Worm (Caenorhabditis elegans) whole organism, midembryonic: ENCODE results near the gene phdh-1.

Experiments
- flt-1 ChIP-seq: fragments of 200-800 bp; sonication (Bioruptor generic); IDR thresholded peaks from 2 replicates; pipeline ENCODE4 v1.3.6; 2022; ENCODE audit warnings: missing genetic modification characterization, missing compliant biosample characterization
- med-1 ChIP-seq: sonication (generic microtip); optimal IDR thresholded peaks from 2 replicates; lab custom pipeline; 2017; ENCODE audit warnings: missing genetic modification characterization, mild to moderate bottlenecking, missing compliant biosample characterization, antibody characterized with exemption, missing genetic modification reagents; ENCODE audit not compliant: insufficient read depth
- ref-1 ChIP-seq: fragments of 200-800 bp; sonication (Bioruptor generic); conservative IDR thresholded peaks from 2 replicates; pipeline ENCODE4 v1.3.6; 2022; ENCODE audit warnings: missing genetic modification reagents, missing genetic modification characterization, missing compliant biosample characterization
- tab-1 ChIP-seq: fragments of 200-800 bp; sonication (Bioruptor generic); IDR thresholded peaks from 2 replicates; pipeline ENCODE4 v1.3.6; 2022; ENCODE audit warnings: missing genetic modification characterization, missing compliant biosample characterization
- ztf-23 ChIP-seq: fragments of 200-800 bp; sonication (Bioruptor generic); IDR thresholded peaks from 2 replicates; pipeline ENCODE4 v1.3.6; 2022; ENCODE audit warnings: missing genetic modification reagents, missing genetic modification characterization, missing compliant biosample characterization

- TF ChIP-seq tab-1 (GFP tag; lab: Robert Waterston, UW), result no peak
- TF ChIP-seq med-1 (GFP tag; lab: Kevin White, UChicago), result no peak
- no peak for TF ChIP-seq flt-1 (GFP tag; lab: Robert Waterston, UW)
- no peak for TF ChIP-seq ztf-23 (GFP tag; lab: Robert Waterston, UW)
- no peak for TF ChIP-seq ref-1 (GFP tag; lab: Robert Waterston, UW)
These were observed 47.8 kb downstream of the phdh-1 start, which contains the start of gene clec-145 for ce11 chrII:13590461-13590860.
